Worm (Caenorhabditis elegans): ENCODE measurements around the gene ceh-1.

- TF ChIP-seq pqm-1 (tag; optimal IDR thresholded peaks at IDR 0.05), result no peak
- no peak for TF ChIP-seq pha-4 (tag; optimal IDR thresholded peaks at IDR 0.05)
- TF ChIP-seq fkh-10 (GFP tag; optimal IDR thresholded peaks at IDR 0.05), result no peak
- TF ChIP-seq ets-4 (tag; optimal IDR thresholded peaks at IDR 0.05), result no peak
- TF ChIP-seq fkh-6 (tag; optimal IDR thresholded peaks at IDR 0.05), result no peak
These were observed 30.2 kb downstream of the ceh-1 start for ce11 chrX:4623707-4624106.

All from whole organism, late embryonic.